Fruit fly (Drosophila melanogaster) whole organism, embryonic: Measurements from ENCODE around the gene Klp10A.
A peak's percentile ranks its signal among the peaks of the same experiment; 100 is the strongest.

Experiments
- CG12219 ChIP-seq: fragments of 200-800 bp; sonication (Bioruptor generic); optimal IDR thresholded peaks from 3 replicates; lab custom pipeline; 2018; ENCODE audit warnings: missing biosample characterization, mild to moderate bottlenecking, missing genetic modification characterization
- CG13296 ChIP-seq: fragments of 200-800 bp; sonication (Bioruptor generic); optimal IDR thresholded peaks from 3 replicates; lab custom pipeline; 2018; ENCODE audit warnings: missing biosample characterization, mild to moderate bottlenecking, missing genetic modification characterization
- CG13894 ChIP-seq: fragments of 200-800 bp; sonication (Bioruptor generic); optimal IDR thresholded peaks from 3 replicates; lab custom pipeline; 2018; ENCODE audit warnings: missing biosample characterization, mild to moderate bottlenecking, missing genetic modification characterization, moderate library complexity
- CG17361 ChIP-seq: fragments of 200-800 bp; sonication (Bioruptor generic); IDR thresholded peaks from 3 replicates; pipeline ENCODE4 v1.3.6; 2022; ENCODE audit warnings: missing biosample characterization, missing genetic modification characterization
- CG30403 ChIP-seq: fragments of 200-800 bp; sonication (Bioruptor generic); optimal IDR thresholded peaks from 3 replicates; lab custom pipeline; 2016; ENCODE audit warnings: missing biosample characterization, missing genetic modification characterization
- CG31224 ChIP-seq: fragments of 200-800 bp; sonication (Bioruptor generic); IDR thresholded peaks from 2 replicates; pipeline ENCODE4 v1.3.6; 2022; ENCODE audit warnings: missing biosample characterization, missing genetic modification characterization
- CG31388 ChIP-seq: fragments of 200-800 bp; sonication (Bioruptor generic); optimal IDR thresholded peaks from 2 replicates; lab custom pipeline; 2016; ENCODE audit warnings: missing biosample characterization, missing genetic modification characterization
- CG31441 ChIP-seq: fragments of 200-800 bp; sonication (Bioruptor generic); IDR thresholded peaks from 2 replicates; pipeline ENCODE4 v1.3.6; 2022; ENCODE audit warnings: missing biosample characterization, missing genetic modification characterization
- CG3847 ChIP-seq: fragments of 200-800 bp; sonication (Bioruptor generic); IDR thresholded peaks from 2 replicates; pipeline ENCODE4 v1.3.6; 2022; ENCODE audit warnings: missing biosample characterization, missing genetic modification characterization
- CG6175 ChIP-seq: fragments of 200-800 bp; sonication (Bioruptor generic); IDR thresholded peaks from 3 replicates; pipeline ENCODE4 v1.3.6; 2022; ENCODE audit warnings: missing biosample characterization, missing genetic modification characterization
- CG7786 ChIP-seq: fragments of 200-800 bp; sonication (Bioruptor generic); optimal IDR thresholded peaks from 2 replicates; lab custom pipeline; 2016; ENCODE audit warnings: missing biosample characterization, missing genetic modification characterization
- CG9727 ChIP-seq: fragments of 200-800 bp; sonication (Bioruptor generic); optimal IDR thresholded peaks from 3 replicates; lab custom pipeline; 2017; ENCODE audit warnings: missing biosample characterization, mild to moderate bottlenecking, missing genetic modification characterization
- Camta ChIP-seq: fragments of 200-800 bp; sonication (Bioruptor generic); optimal IDR thresholded peaks from 2 replicates; lab custom pipeline; 2016; ENCODE audit warnings: missing biosample characterization, missing genetic modification characterization
- D ChIP-seq, 2 experiments: fragments of 200-800 bp in 1 of 2; fragments of >200 bp in 1 of 2; sonication (Bioruptor generic) in 1 of 2; optimal IDR thresholded peaks; 2 replicates in 1 of 2; 3 replicates in 1 of 2; lab custom pipeline; 2017; ENCODE audit warnings: mild to moderate bottlenecking in 1 of 2, missing biosample characterization in 1 of 2, missing genetic modification characterization in 1 of 2, missing genetic modification reagents in 1 of 2
- Dp ChIP-seq: fragments of 200-800 bp; sonication (Bioruptor generic); optimal IDR thresholded peaks from 2 replicates; lab custom pipeline; 2018; ENCODE audit warnings: missing biosample characterization, mild to moderate bottlenecking, missing genetic modification characterization, moderate library complexity
- E2f1 ChIP-seq: fragments of 200-800 bp; sonication (Bioruptor generic); IDR thresholded peaks from 2 replicates; pipeline ENCODE4 v1.3.6; 2022; ENCODE audit warnings: missing biosample characterization, missing genetic modification characterization
- Eip74EF ChIP-seq, 2 experiments: fragments of 200-800 bp in 1 of 2; fragments of >200 bp in 1 of 2; sonication (Bioruptor generic) in 1 of 2; optimal IDR thresholded peaks; 2 replicates each; lab custom pipeline; 2017 to 2019; ENCODE audit warnings: missing biosample characterization in 2 of 2, missing genetic modification characterization in 2 of 2, mild to moderate bottlenecking in 1 of 2, moderate library complexity in 1 of 2
- Fer3 ChIP-seq: fragments of 200-800 bp; sonication (Bioruptor generic); optimal IDR thresholded peaks from 2 replicates; lab custom pipeline; 2018; ENCODE audit warnings: missing biosample characterization, mild to moderate bottlenecking, missing genetic modification characterization, moderate library complexity
- H15 ChIP-seq: fragments of 200-800 bp; sonication (Bioruptor generic); IDR thresholded peaks from 3 replicates; pipeline ENCODE4 v1.3.6; 2022; ENCODE audit warnings: missing biosample characterization, missing genetic modification characterization
- HLH3B ChIP-seq: fragments of 200-800 bp; sonication (Bioruptor generic); IDR thresholded peaks from 2 replicates; pipeline ENCODE4 v1.3.6; 2022; ENCODE audit warnings: missing biosample characterization, missing genetic modification characterization
- HLH4C ChIP-seq: fragments of 200-800 bp; sonication (Bioruptor generic); IDR thresholded peaks from 3 replicates; pipeline ENCODE4 v1.3.6; 2022; ENCODE audit warnings: missing biosample characterization, missing genetic modification characterization; ENCODE audit not compliant: partially characterized antibody
- HLH54F ChIP-seq: fragments of 200-800 bp; sonication (Bioruptor generic); optimal IDR thresholded peaks from 3 replicates; lab custom pipeline; 2016; ENCODE audit warnings: missing biosample characterization, missing genetic modification characterization
- Jarid2 ChIP-seq: fragments of 200-800 bp; sonication (Bioruptor generic); optimal IDR thresholded peaks from 3 replicates; lab custom pipeline; 2017; ENCODE audit warnings: mild to moderate bottlenecking, missing biosample characterization, missing genetic modification reagents, missing genetic modification characterization
- NC2β ChIP-seq: fragments of 200-800 bp; sonication (Bioruptor generic); optimal IDR thresholded peaks from 2 replicates; lab custom pipeline; 2016; ENCODE audit warnings: missing biosample characterization, missing genetic modification characterization
- NfI ChIP-seq: fragments of 200-800 bp; sonication (Bioruptor generic); optimal IDR thresholded peaks from 3 replicates; lab custom pipeline; 2018; ENCODE audit warnings: missing biosample characterization, mild to moderate bottlenecking, missing genetic modification characterization, moderate library complexity
- Optix ChIP-seq: fragments of 200-800 bp; sonication (Bioruptor generic); IDR thresholded peaks from 3 replicates; pipeline ENCODE4 v1.3.6; 2022; ENCODE audit warnings: missing biosample characterization, missing genetic modification characterization
- Sin3A ChIP-seq: fragments of >200 bp; optimal IDR thresholded peaks from 2 replicates; lab custom pipeline; 2018
- Taf1 ChIP-seq: fragments of 200-800 bp; sonication (Bioruptor generic); IDR thresholded peaks from 2 replicates; pipeline ENCODE4 v1.3.6; 2022; ENCODE audit warnings: missing biosample characterization, missing genetic modification characterization
- Tbp ChIP-seq: fragments of >200 bp; optimal IDR thresholded peaks from 2 replicates; lab custom pipeline; 2018; ENCODE audit warnings: missing biosample characterization, missing genetic modification characterization
- ab ChIP-seq: fragments of 200-800 bp; sonication (Bioruptor generic); optimal IDR thresholded peaks from 2 replicates; lab custom pipeline; 2016; ENCODE audit warnings: missing biosample characterization, missing genetic modification characterization
- aop ChIP-seq: fragments of 200-800 bp; sonication (Bioruptor generic); IDR thresholded peaks from 2 replicates; pipeline ENCODE4 v1.3.6; 2022; ENCODE audit warnings: missing biosample characterization, missing genetic modification characterization
- ara ChIP-seq: fragments of 200-800 bp; sonication (Bioruptor generic); IDR thresholded peaks from 2 replicates; pipeline ENCODE4 v1.3.6; 2022; ENCODE audit warnings: missing biosample characterization, missing genetic modification characterization
- bab2 ChIP-seq: fragments of 200-800 bp; sonication (Bioruptor generic); optimal IDR thresholded peaks from 2 replicates; lab custom pipeline; 2016; ENCODE audit warnings: missing biosample characterization, missing genetic modification characterization
- cg ChIP-seq: fragments of 200-800 bp; sonication (Bioruptor generic); optimal IDR thresholded peaks from 3 replicates; lab custom pipeline; 2019; ENCODE audit warnings: missing biosample characterization, mild to moderate bottlenecking, missing genetic modification characterization, moderate library complexity
- ci ChIP-seq: fragments of 200-800 bp; sonication (Bioruptor generic); IDR thresholded peaks from 3 replicates; pipeline ENCODE4 v1.3.6; 2022; ENCODE audit warnings: missing biosample characterization, missing genetic modification characterization
- dan ChIP-seq: fragments of 200-800 bp; sonication (Bioruptor generic); IDR thresholded peaks from 2 replicates; pipeline ENCODE4 v1.3.6; 2022; ENCODE audit warnings: missing biosample characterization, missing genetic modification characterization
- esg ChIP-seq: fragments of 200-800 bp; sonication (Bioruptor generic); conservative IDR thresholded peaks from 2 replicates; pipeline ENCODE4 v1.3.6; 2022; ENCODE audit warnings: missing biosample characterization, missing genetic modification characterization
- fd64A ChIP-seq: fragments of 200-800 bp; sonication (Bioruptor generic); optimal IDR thresholded peaks from 3 replicates; lab custom pipeline; 2018; ENCODE audit warnings: missing biosample characterization, mild to moderate bottlenecking, missing genetic modification characterization
- grau ChIP-seq: fragments of 200-800 bp; optimal IDR thresholded peaks from 3 replicates; lab custom pipeline; 2019; ENCODE audit warnings: missing biosample characterization, mild to moderate bottlenecking, missing genetic modification characterization, moderate library complexity
- gt ChIP-seq: fragments of 200-800 bp; sonication (Bioruptor generic); IDR thresholded peaks from 2 replicates; pipeline ENCODE4 v1.3.6; 2022; ENCODE audit warnings: missing biosample characterization, missing genetic modification characterization
- inv ChIP-seq: fragments of 200-800 bp; sonication (Bioruptor generic); IDR thresholded peaks from 2 replicates; pipeline ENCODE4 v1.3.6; 2022; ENCODE audit warnings: missing biosample characterization, missing genetic modification characterization; ENCODE audit not compliant: partially characterized antibody
- kay ChIP-seq: fragments of 200-800 bp; sonication (Bioruptor generic); optimal IDR thresholded peaks from 2 replicates; lab custom pipeline; 2016; ENCODE audit warnings: missing biosample characterization, missing genetic modification characterization
- pan ChIP-seq, 4 experiments: fragments of >200 bp in 3 of 4; fragments of 200-800 bp in 1 of 4; sonication (Bioruptor generic) in 1 of 4; optimal IDR thresholded peaks in 3 of 4; IDR thresholded peaks in 1 of 4; 2 replicates each; pipeline versions ENCODE4 v1.3.6 to Lab custom; 2017 to 2022; ENCODE audit warnings: missing biosample characterization in 2 of 4, missing genetic modification characterization in 2 of 4, mixed read lengths in 1 of 4
- prd ChIP-seq, 3 experiments: fragments of >200 bp in 2 of 3; fragments of 200-800 bp in 1 of 3; sonication (Bioruptor generic) in 1 of 3; optimal IDR thresholded peaks in 2 of 3; IDR thresholded peaks in 1 of 3; 2 replicates in 2 of 3; 3 replicates in 1 of 3; pipeline versions ENCODE4 v1.3.6 to Lab custom; 2017 to 2022; ENCODE audit warnings: missing biosample characterization in 1 of 3, missing genetic modification characterization in 1 of 3
- ro ChIP-seq: fragments of 200-800 bp; sonication (Bioruptor generic); IDR thresholded peaks from 2 replicates; pipeline ENCODE4 v1.3.6; 2022; ENCODE audit warnings: missing biosample characterization, missing genetic modification characterization
- sna ChIP-seq: fragments of 200-800 bp; sonication (Bioruptor generic); IDR thresholded peaks from 2 replicates; pipeline ENCODE4 v1.3.6; 2022; ENCODE audit warnings: missing biosample characterization, missing genetic modification characterization; ENCODE audit not compliant: partially characterized antibody
- sug ChIP-seq: fragments of 200-800 bp; optimal IDR thresholded peaks from 2 replicates; lab custom pipeline; 2019; ENCODE audit warnings: missing biosample characterization, mild to moderate bottlenecking, missing genetic modification characterization, moderate library complexity
- tna ChIP-seq: fragments of 200-800 bp; sonication (Bioruptor generic); IDR thresholded peaks from 2 replicates; pipeline ENCODE4 v1.3.6; 2022; ENCODE audit warnings: missing biosample characterization, missing genetic modification characterization; ENCODE audit not compliant: partially characterized antibody
- wek ChIP-seq: fragments of 200-800 bp; sonication (Bioruptor generic); optimal IDR thresholded peaks from 3 replicates; lab custom pipeline; 2018; ENCODE audit warnings: missing biosample characterization, mild to moderate bottlenecking, missing genetic modification characterization, moderate library complexity

Klp10A gene

DNA sequence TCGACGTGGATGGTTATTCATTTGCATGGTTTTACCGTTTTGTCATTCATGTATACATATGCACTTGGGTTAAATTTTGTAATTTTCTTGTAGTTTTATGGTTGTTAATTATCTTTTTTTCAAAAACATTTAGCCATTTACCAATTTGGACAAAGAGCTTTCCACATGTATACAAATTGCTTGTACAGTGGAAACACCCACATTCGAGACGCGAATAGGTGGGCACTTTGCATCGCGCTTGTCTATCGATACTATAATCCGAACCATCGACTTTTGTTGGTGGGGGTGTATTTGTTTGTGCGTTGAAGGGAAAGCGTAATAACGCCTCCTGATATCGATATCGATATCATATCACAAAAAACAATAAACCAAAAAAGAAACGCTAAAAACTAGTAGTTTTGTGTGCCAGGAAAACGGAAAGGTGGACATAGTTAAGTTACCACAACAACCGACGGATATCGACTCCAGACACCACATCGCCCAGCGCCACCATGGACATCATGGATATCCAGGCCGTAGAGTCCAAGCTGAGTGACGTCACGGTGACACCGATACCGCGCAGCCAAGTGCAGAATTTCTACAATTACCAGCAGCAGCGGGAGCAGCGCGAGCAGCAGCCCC, 758 bp upstream of the Klp10A start, which contains the start of gene CDK2AP1 (continued):
- TF ChIP-seq Eip74EF (GFP tag; optimal IDR thresholded peaks at IDR 0.05; lab: Kevin White, UChicago) (peak in 1 of 2 experiments; percentile 40), Sin3A (lab: Kevin White, UChicago) (peak; percentile 19), CG13296 (no peak), CG3847 (GFP tag; lab: Robert Waterston, UW) (no peak), fd64A (GFP tag; lab: Kevin White, UChicago) (no peak), NfI (GFP tag; lab: Kevin White, UChicago) (peak; percentile 12), NC2β (GFP tag; lab: Kevin White, UChicago) (peak; percentile 18), prd (optimal IDR thresholded peaks at IDR 0.05; lab: Kevin White, UChicago) (no peak), prd (GFP tag; IDR thresholded peaks at IDR 0.05; lab: Robert Waterston, UW) (peak; percentile 9; the same call in 1 of the 3 replicates), sna (GFP tag; lab: Robert Waterston, UW) (peak; percentile 68; the same call in 1 of the 2 replicates), HLH54F (GFP tag; lab: Kevin White, UChicago) (peak; percentile 42), CG9727 (no peak), Optix (GFP tag; lab: Robert Waterston, UW) (no peak), CG31441 (GFP tag; lab: Robert Waterston, UW) (no peak), grau (tag; lab: Kevin White, UChicago) (peak; percentile 33), HLH4C (GFP tag; lab: Robert Waterston, UW) (peak; percentile 87), E2f1 (no peak), CG7786 (GFP tag; lab: Kevin White, UChicago) (peak; percentile 25), CG30403 (GFP tag; lab: Kevin White, UChicago) (peak; percentile 21), bab2 (peak; percentile 18), wek (GFP tag; lab: Kevin White, UChicago) (no peak), CG17361 (GFP tag; lab: Robert Waterston, UW) (peak; percentile 47; the same call in 1 of the 3 replicates), CG13894 (tag; lab: Kevin White, UChicago) (peak; percentile 31), cg (GFP tag; lab: Kevin White, UChicago) (no peak), CG6175 (GFP tag; lab: Robert Waterston, UW) (no peak), tna (GFP tag; lab: Robert Waterston, UW) (peak; percentile 81; the same call in 1 of the 2 replicates), CG31224 (GFP tag; lab: Robert Waterston, UW) (no peak), pan (optimal IDR thresholded peaks at IDR 0.05; lab: Kevin White, UChicago) (no peak), pan (GFP tag; optimal IDR thresholded peaks at IDR 0.05 in 1 of 2, IDR thresholded peaks at IDR 0.05 in 1 of 2) (no peak), Fer3 (no peak), CG12219 (GFP tag; lab: Kevin White, UChicago) (no peak), esg (GFP tag; lab: Robert Waterston, UW) (0 out of 2 replicates have a peak, but pooled peaks have one; percentile 24), CG31388 (GFP tag; lab: Kevin White, UChicago) (no peak), ro (GFP tag; lab: Robert Waterston, UW) (no peak), kay (GFP tag; lab: Kevin White, UChicago) (no peak), Jarid2 (GFP tag; lab: Kevin White, UChicago) (no peak), ara (GFP tag; lab: Robert Waterston, UW) (no peak), HLH3B (no peak), sug (tag; lab: Kevin White, UChicago) (peak; percentile 66), Dp (GFP tag; lab: Kevin White, UChicago) (no peak), ci (GFP tag; lab: Robert Waterston, UW) (no peak), gt (GFP tag; lab: Robert Waterston, UW) (no peak), inv (peak; percentile 58), ab (GFP tag; lab: Kevin White, UChicago) (no peak), D (optimal IDR thresholded peaks at IDR 0.05; lab: Kevin White, UChicago) (no peak), D (GFP tag; optimal IDR thresholded peaks at IDR 0.05; lab: Kevin White, UChicago) (no peak), aop (GFP tag; lab: Robert Waterston, UW) (no peak), Tbp (no peak), Taf1 (GFP tag; lab: Robert Waterston, UW) (no peak), H15 (GFP tag; lab: Robert Waterston, UW) (no peak), Camta (no peak), dan (GFP tag; lab: Robert Waterston, UW) (no peak)
